Fruit fly (Drosophila melanogaster) whole organism, wandering third instar larva: ENCODE results near the gene daw.

Experiments
- Abd-B ChIP-seq: fragments of >200 bp; optimal IDR thresholded peaks from 2 replicates; lab custom pipeline; 2017; ENCODE audit warnings: missing biosample characterization, missing genetic modification characterization
- CG32264 ChIP-seq: fragments of 200-800 bp; sonication (Bioruptor generic); optimal IDR thresholded peaks from 2 replicates; lab custom pipeline; 2016; ENCODE audit warnings: missing biosample characterization, missing genetic modification characterization
- CG9705 ChIP-seq: fragments of 200-800 bp; sonication (Bioruptor generic); optimal IDR thresholded peaks from 2 replicates; lab custom pipeline; 2018; ENCODE audit warnings: missing biosample characterization, mild to moderate bottlenecking, missing genetic modification characterization
- CrebA ChIP-seq: fragments of 200-800 bp; sonication (Bioruptor generic); optimal IDR thresholded peaks from 2 replicates; lab custom pipeline; 2016; ENCODE audit warnings: missing biosample characterization, mild to moderate bottlenecking, missing genetic modification characterization, borderline replicate concordance
- Dfd ChIP-seq: fragments of >200 bp; optimal IDR thresholded peaks from 2 replicates; lab custom pipeline; 2017; ENCODE audit warnings: missing biosample characterization, missing genetic modification characterization
- Dif ChIP-seq: fragments of 200-275, 200-300 bp; sonication (Bioruptor generic); optimal IDR thresholded peaks from 2 replicates; lab custom pipeline; 2018; ENCODE audit warnings: missing biosample characterization, missing genetic modification characterization; ENCODE audit not compliant: partially characterized antibody
- GATAd ChIP-seq: sonication (Bioruptor generic); optimal IDR thresholded peaks from 2 replicates; lab custom pipeline; 2016; ENCODE audit warnings: missing biosample characterization, missing genetic modification characterization
- HLH106 ChIP-seq: fragments of 200-800 bp; optimal IDR thresholded peaks from 3 replicates; lab custom pipeline; 2019; ENCODE audit warnings: missing biosample characterization, mild to moderate bottlenecking, missing genetic modification characterization, moderate library complexity
- Hnf4 ChIP-seq: fragments of 200-800 bp; sonication (Bioruptor generic); optimal IDR thresholded peaks from 2 replicates; lab custom pipeline; 2016; ENCODE audit warnings: missing biosample characterization, mild to moderate bottlenecking, missing genetic modification characterization
- Hr78 ChIP-seq: fragments of >200 bp; optimal IDR thresholded peaks from 2 replicates; lab custom pipeline; 2017; ENCODE audit warnings: missing biosample characterization, missing genetic modification characterization
- Hr83 ChIP-seq: fragments of 200-300 bp; sonication (Bioruptor generic); optimal IDR thresholded peaks from 2 replicates; lab custom pipeline; 2016; ENCODE audit warnings: missing biosample characterization, mild to moderate bottlenecking, missing genetic modification characterization, moderate library complexity; ENCODE audit not compliant: poor library complexity, severe bottlenecking
- Jra ChIP-seq: sonication (Bioruptor generic); optimal IDR thresholded peaks from 2 replicates; lab custom pipeline; 2016; ENCODE audit warnings: missing biosample characterization, missing genetic modification characterization
- Mio ChIP-seq: sonication (Bioruptor generic); optimal IDR thresholded peaks from 2 replicates; lab custom pipeline; 2016; ENCODE audit warnings: missing biosample characterization, missing genetic modification characterization
- Myc ChIP-seq: fragments of >200 bp; optimal IDR thresholded peaks from 2 replicates; lab custom pipeline; 2017
- N ChIP-seq: fragments of >200 bp; optimal IDR thresholded peaks from 2 replicates; lab custom pipeline; 2018; ENCODE audit warnings: missing biosample characterization, missing external identifiers, missing genetic modification characterization
- OdsH ChIP-seq: fragments of 200-800 bp; sonication (Bioruptor generic); optimal IDR thresholded peaks from 2 replicates; lab custom pipeline; 2016; ENCODE audit warnings: missing biosample characterization, mild to moderate bottlenecking, missing genetic modification characterization
- Rel ChIP-seq, 2 experiments: fragments of 200-800 bp; sonication (Bioruptor generic) in 1 of 2; optimal IDR thresholded peaks; 2 replicates in 1 of 2; 3 replicates in 1 of 2; lab custom pipeline; 2016 to 2019; ENCODE audit warnings: mild to moderate bottlenecking in 2 of 2, missing biosample characterization in 2 of 2, missing genetic modification characterization in 2 of 2, moderate library complexity in 1 of 2
- Sp1 ChIP-seq: fragments of 200-800 bp; sonication (Bioruptor generic); optimal IDR thresholded peaks from 3 replicates; lab custom pipeline; 2019; ENCODE audit warnings: missing biosample characterization, mild to moderate bottlenecking, missing genetic modification characterization, moderate library complexity
- Vsx2 ChIP-seq: fragments of 200-300, 225-300 bp; sonication (Bioruptor generic); optimal IDR thresholded peaks from 2 replicates; lab custom pipeline; 2018; ENCODE audit warnings: missing biosample characterization, missing genetic modification characterization; ENCODE audit not compliant: partially characterized antibody
- br ChIP-seq: fragments of 200-800 bp; sonication (Bioruptor generic); optimal IDR thresholded peaks from 2 replicates; lab custom pipeline; 2016; ENCODE audit warnings: missing biosample characterization, missing genetic modification characterization
- brk ChIP-seq: fragments of 200-800 bp; sonication (Bioruptor generic); optimal IDR thresholded peaks from 2 replicates; lab custom pipeline; 2016; ENCODE audit warnings: missing biosample characterization, mild to moderate bottlenecking, missing genetic modification characterization
- dl ChIP-seq, 2 experiments: fragments of 175-275, 200-275 bp in 1 of 2; fragments of 200-275 bp in 1 of 2; sonication (Bioruptor generic); optimal IDR thresholded peaks; lab custom pipeline; 2018; ENCODE audit warnings: mild to moderate bottlenecking in 2 of 2, missing biosample characterization in 2 of 2, missing genetic modification characterization in 2 of 2, moderate library complexity in 2 of 2; ENCODE audit not compliant: partially characterized antibody in 2 of 2, insufficient read depth in 1 of 2
- dmrt93B ChIP-seq: fragments of 200-800 bp; sonication (Bioruptor generic); optimal IDR thresholded peaks from 2 replicates; lab custom pipeline; 2018; ENCODE audit warnings: missing biosample characterization, mild to moderate bottlenecking, missing genetic modification characterization
- dsf ChIP-seq: sonication (Bioruptor generic); optimal IDR thresholded peaks from 2 replicates; lab custom pipeline; 2016; ENCODE audit warnings: missing biosample characterization, missing genetic modification characterization, borderline replicate concordance
- ey ChIP-seq: fragments of 200-800 bp; sonication (Bioruptor generic); optimal IDR thresholded peaks from 2 replicates; lab custom pipeline; 2016; ENCODE audit warnings: missing biosample characterization, missing genetic modification characterization
- foxo ChIP-seq, 2 experiments: fragments of 200-800 bp; sonication (Bioruptor generic); optimal IDR thresholded peaks; 2 replicates in 1 of 2; 3 replicates in 1 of 2; lab custom pipeline; 2016 to 2017; ENCODE audit warnings: missing biosample characterization in 2 of 2, missing genetic modification characterization in 2 of 2
- fru ChIP-seq: fragments of 200-800 bp; sonication (Bioruptor generic); optimal IDR thresholded peaks from 3 replicates; lab custom pipeline; 2016; ENCODE audit warnings: missing biosample characterization, mild to moderate bottlenecking, missing genetic modification characterization
- h ChIP-seq: fragments of 200-800 bp; sonication (Bioruptor generic); optimal IDR thresholded peaks from 3 replicates; lab custom pipeline; 2016; ENCODE audit warnings: missing biosample characterization, mild to moderate bottlenecking, missing genetic modification characterization
- jim ChIP-seq: fragments of 175-275, 200-325 bp; sonication (Bioruptor generic); optimal IDR thresholded peaks from 2 replicates; lab custom pipeline; 2016; ENCODE audit warnings: missing biosample characterization, mild to moderate bottlenecking, missing genetic modification characterization
- lola ChIP-seq: fragments of >200 bp; optimal IDR thresholded peaks from 2 replicates; lab custom pipeline; 2017; ENCODE audit warnings: missing biosample characterization, missing genetic modification characterization
- pan ChIP-seq: fragments of >200 bp; optimal IDR thresholded peaks from 2 replicates; lab custom pipeline; 2017
- psq ChIP-seq: fragments of 200-800 bp; sonication (Bioruptor generic); optimal IDR thresholded peaks from 3 replicates; lab custom pipeline; 2017; ENCODE audit warnings: missing biosample characterization, mild to moderate bottlenecking, missing genetic modification characterization, moderate library complexity
- rgr ChIP-seq: fragments of 200-800 bp; sonication (Bioruptor generic); optimal IDR thresholded peaks from 3 replicates; lab custom pipeline; 2016; ENCODE audit warnings: missing biosample characterization, mild to moderate bottlenecking, missing genetic modification characterization
- sage ChIP-seq: fragments of 200-800 bp; sonication (Bioruptor generic); optimal IDR thresholded peaks from 2 replicates; lab custom pipeline; 2016; ENCODE audit warnings: missing biosample characterization, mild to moderate bottlenecking, missing genetic modification characterization
- sv ChIP-seq: fragments of 200-800 bp; sonication (Bioruptor generic); optimal IDR thresholded peaks from 3 replicates; lab custom pipeline; 2016; ENCODE audit warnings: missing biosample characterization, missing genetic modification characterization
- tai ChIP-seq: sonication (Bioruptor generic); optimal IDR thresholded peaks from 2 replicates; lab custom pipeline; 2016; ENCODE audit warnings: missing biosample characterization, missing genetic modification characterization
- usp ChIP-seq: fragments of >200 bp; optimal IDR thresholded peaks from 2 replicates; lab custom pipeline; 2017; ENCODE audit warnings: missing biosample characterization, missing genetic modification characterization
- woc ChIP-seq: sonication (Bioruptor generic); optimal IDR thresholded peaks from 2 replicates; lab custom pipeline; 2016; ENCODE audit warnings: missing biosample characterization, mild to moderate bottlenecking, missing genetic modification characterization

Gene daw

DNA sequence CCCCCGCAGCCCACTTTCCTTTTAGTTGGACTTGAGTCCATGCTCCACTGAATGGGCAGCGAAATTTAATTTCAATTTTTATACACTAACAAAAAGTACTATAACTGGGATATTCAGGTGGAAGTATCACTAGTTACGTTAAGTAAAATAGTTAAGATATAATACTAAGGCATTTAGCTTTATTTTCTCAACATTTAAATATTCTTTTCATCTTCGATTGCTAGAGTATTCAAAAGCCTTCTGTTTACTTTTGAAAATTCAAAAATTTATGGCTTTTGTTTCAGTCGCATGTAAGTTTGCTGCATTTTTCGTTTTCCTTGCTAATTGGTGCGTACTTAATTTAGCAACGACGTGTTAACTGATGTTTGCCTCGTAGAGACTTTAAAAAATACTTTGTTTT, 46.5 kb downstream of the daw start:
- TF ChIP-seq dl (GFP tag; optimal IDR thresholded peaks at IDR 0.05; lab: Kevin White, UChicago; ENCODE audit: insufficient read depth in 1 of 2, partially characterized antibody in 2 of 2) (no peak), lola (no peak), woc (GFP tag; lab: Kevin White, UChicago) (no peak), sage (no peak), rgr (no peak)

- TF ChIP-seq Myc (peak; percentile 74), OdsH (GFP tag; lab: Kevin White, UChicago) (no peak), CrebA (GFP tag; lab: Kevin White, UChicago) (no peak), Hr83 (GFP tag; lab: Kevin White, UChicago) (peak; percentile 8), Sp1 (no peak), N (GFP tag; lab: Kevin White, UChicago) (peak; percentile 50), sage (no peak), rgr (no peak)
Measured at dm6 chr2L:2855204-2855768, 50.2 kb downstream of the daw start.

- TF ChIP-seq foxo (GFP tag; optimal IDR thresholded peaks at IDR 0.05; lab: Kevin White, UChicago) (peak in 1 of 2 experiments; percentile 81), CG9705 (GFP tag; lab: Kevin White, UChicago) (peak; percentile 88), rgr (peak; percentile 91), GATAd (GFP tag; lab: Kevin White, UChicago) (peak; percentile 51), OdsH (GFP tag; lab: Kevin White, UChicago) (peak; percentile 73), Dif (GFP tag; lab: Kevin White, UChicago) (no peak), ey (GFP tag; lab: Kevin White, UChicago) (peak; percentile 73), h (peak; percentile 84), CG32264 (GFP tag; lab: Kevin White, UChicago) (no peak), Dfd (GFP tag; lab: Kevin White, UChicago) (no peak), Hr83 (GFP tag; lab: Kevin White, UChicago) (peak; percentile 87), sv (GFP tag; lab: Kevin White, UChicago) (peak; percentile 70), Rel (GFP tag; optimal IDR thresholded peaks at IDR 0.05; lab: Kevin White, UChicago) (no peak), Rel (tag; optimal IDR thresholded peaks at IDR 0.05; lab: Kevin White, UChicago) (peak; percentile 53), Jra (peak; percentile 29), brk (GFP tag; lab: Kevin White, UChicago) (peak; percentile 4), br (GFP tag; lab: Kevin White, UChicago) (peak; percentile 81), Mio (GFP tag; lab: Kevin White, UChicago) (peak; percentile 77), woc (GFP tag; lab: Kevin White, UChicago) (peak; percentile 59), dsf (GFP tag; lab: Kevin White, UChicago) (no peak), pan (no peak), tai (peak; percentile 38), usp (no peak), jim (GFP tag; lab: Kevin White, UChicago) (peak; percentile 25), psq (GFP tag; lab: Kevin White, UChicago) (peak; percentile 69), Myc (peak; percentile 78), dmrt93B (peak; percentile 89), fru (GFP tag; lab: Kevin White, UChicago) (peak; percentile 75), Hnf4 (peak; percentile 83), Vsx2 (no peak), N (GFP tag; lab: Kevin White, UChicago) (no peak), Sp1 (peak; percentile 84), lola (no peak), Hr78 (GFP tag; lab: Kevin White, UChicago) (no peak), Abd-B (GFP tag; lab: Kevin White, UChicago) (no peak), sage (peak; percentile 52), HLH106 (tag; lab: Kevin White, UChicago) (peak; percentile 82), CrebA (GFP tag; lab: Kevin White, UChicago) (peak; percentile 4), dl (GFP tag; optimal IDR thresholded peaks at IDR 0.05; lab: Kevin White, UChicago; ENCODE audit: insufficient read depth in 1 of 2, partially characterized antibody in 2 of 2) (no peak)
Measured at dm6 chr2L:2855773-2856615, 50.9 kb downstream of the daw start, which contains the start of the genes CG3104 and RpS21. TSS of gene CG3104 (minus strand) at chr2L:2855778. TSS of gene RpS21 (plus strand) at chr2L:2856070.
